Worm (Caenorhabditis elegans) whole organism, L2 larva: ENCODE results near the gene spat-1.
A peak's percentile ranks its signal among the peaks of the same experiment; 100 is the strongest.

ENCODE experiments used
- C34F6.9 ChIP-seq: fragments of 150-350 bp; optimal IDR thresholded peaks from 2 replicates; lab custom pipeline; 2014; ENCODE audit warnings: missing biosample characterization, missing genetic modification characterization
- ZK546.5 ChIP-seq: sonication (generic microtip); optimal IDR thresholded peaks from 2 replicates; lab custom pipeline; 2017; ENCODE audit warnings: missing biosample characterization, missing genetic modification characterization
- alr-1 ChIP-seq: fragments of 150-350 bp; optimal IDR thresholded peaks from 2 replicates; lab custom pipeline; 2014; ENCODE audit warnings: missing biosample characterization, missing genetic modification characterization
- aly-2 ChIP-seq: fragments of 150-350 bp; optimal IDR thresholded peaks from 2 replicates; lab custom pipeline; 2014; ENCODE audit warnings: missing biosample characterization, missing genetic modification characterization
- ama-1 ChIP-seq: fragments of 150-350 bp; optimal IDR thresholded peaks from 2 replicates; lab custom pipeline; 2018; ENCODE audit warnings: inconsistent platforms
- blmp-1 ChIP-seq: sonication (generic microtip); optimal IDR thresholded peaks from 2 replicates; lab custom pipeline; 2017; ENCODE audit warnings: missing genetic modification characterization, mild to moderate bottlenecking, missing compliant biosample characterization, antibody characterized with exemption, moderate library complexity; ENCODE audit not compliant: insufficient read depth
- ceh-16 ChIP-seq: fragments of 150-350 bp; optimal IDR thresholded peaks from 2 replicates; lab custom pipeline; 2014; ENCODE audit warnings: missing biosample characterization, missing genetic modification characterization
- crh-2 ChIP-seq: sonication (generic microtip); optimal IDR thresholded peaks from 2 replicates; lab custom pipeline; 2017; ENCODE audit warnings: missing biosample characterization, missing genetic modification characterization
- dmd-4 ChIP-seq: sonication (generic microtip); optimal IDR thresholded peaks from 2 replicates; lab custom pipeline; 2017; ENCODE audit warnings: missing biosample characterization, missing genetic modification characterization
- egl-27 ChIP-seq: sonication (generic microtip); optimal IDR thresholded peaks from 3 replicates; lab custom pipeline; 2017; ENCODE audit warnings: missing biosample characterization, missing genetic modification reagents, missing genetic modification characterization
- elt-1 ChIP-seq: fragments of 150-350 bp; optimal IDR thresholded peaks from 2 replicates; lab custom pipeline; 2014; ENCODE audit warnings: missing biosample characterization, missing genetic modification characterization
- elt-3 ChIP-seq: sonication (generic microtip); optimal IDR thresholded peaks from 2 replicates; lab custom pipeline; 2017; ENCODE audit warnings: missing biosample characterization, missing genetic modification characterization
- fos-1 ChIP-seq: fragments of 150-350 bp; optimal IDR thresholded peaks from 2 replicates; lab custom pipeline; 2014; ENCODE audit warnings: missing biosample characterization, missing genetic modification characterization
- gmeb-1 ChIP-seq: fragments of 150-350 bp; optimal IDR thresholded peaks from 2 replicates; lab custom pipeline; 2014; ENCODE audit warnings: missing biosample characterization, missing genetic modification characterization
- lin-11 ChIP-seq: fragments of 150-350 bp; sonication (generic microtip); optimal IDR thresholded peaks from 2 replicates; lab custom pipeline; 2014; ENCODE audit warnings: missing biosample characterization, missing genetic modification characterization, inconsistent platforms, mixed read lengths
- lin-13 ChIP-seq: fragments of 150-350 bp; optimal IDR thresholded peaks from 2 replicates; lab custom pipeline; 2014; ENCODE audit warnings: missing biosample characterization, missing genetic modification reagents, missing genetic modification characterization
- lin-39 ChIP-seq: fragments of 150-350 bp; optimal IDR thresholded peaks from 2 replicates; lab custom pipeline; 2014; ENCODE audit warnings: missing biosample characterization, missing genetic modification reagents, missing genetic modification characterization
- lsy-2 ChIP-seq, 2 experiments: fragments of 150-350 bp in 1 of 2; sonication (generic microtip) in 1 of 2; optimal IDR thresholded peaks; 2 replicates each; lab custom pipeline; 2014 to 2017; ENCODE audit warnings: missing biosample characterization in 2 of 2, missing genetic modification characterization in 2 of 2
- mab-5 ChIP-seq: fragments of 150-350 bp; optimal IDR thresholded peaks from 2 replicates; lab custom pipeline; 2014; ENCODE audit warnings: missing biosample characterization, missing genetic modification characterization
- mbf-1 ChIP-seq: sonication (generic microtip); optimal IDR thresholded peaks from 2 replicates; lab custom pipeline; 2017; ENCODE audit warnings: missing biosample characterization, missing genetic modification characterization
- mdl-1 ChIP-seq, 2 experiments: fragments of 150-350 bp in 1 of 2; sonication (generic microtip) in 1 of 2; optimal IDR thresholded peaks; 2 replicates each; lab custom pipeline; 2017; ENCODE audit warnings: missing biosample characterization in 2 of 2, missing genetic modification characterization in 2 of 2
- nhr-10 ChIP-seq: sonication (generic microtip); optimal IDR thresholded peaks from 2 replicates; lab custom pipeline; 2017; ENCODE audit warnings: missing biosample characterization, missing genetic modification characterization
- nhr-129 ChIP-seq: fragments of 150-350 bp; optimal IDR thresholded peaks from 2 replicates; lab custom pipeline; 2014; ENCODE audit warnings: missing biosample characterization, missing genetic modification characterization
- nhr-21 ChIP-seq: fragments of 150-350 bp; optimal IDR thresholded peaks from 2 replicates; lab custom pipeline; 2014; ENCODE audit warnings: missing biosample characterization, missing genetic modification characterization
- nhr-23 ChIP-seq: fragments of 150-350 bp; optimal IDR thresholded peaks from 2 replicates; lab custom pipeline; 2014; ENCODE audit warnings: missing biosample characterization, missing genetic modification reagents, missing genetic modification characterization
- nhr-237 ChIP-seq: fragments of 150-350 bp; optimal IDR thresholded peaks from 2 replicates; lab custom pipeline; 2014; ENCODE audit warnings: missing biosample characterization, missing genetic modification characterization
- nhr-25 ChIP-seq: fragments of 150-350 bp; sonication (generic microtip); optimal IDR thresholded peaks from 3 replicates; lab custom pipeline; 2014; ENCODE audit warnings: missing biosample characterization, missing genetic modification characterization
- nhr-77 ChIP-seq: fragments of 150-350 bp; optimal IDR thresholded peaks from 2 replicates; lab custom pipeline; 2014; ENCODE audit warnings: missing biosample characterization, missing genetic modification characterization
- peb-1 ChIP-seq: fragments of 150-350 bp; optimal IDR thresholded peaks from 2 replicates; lab custom pipeline; 2014; ENCODE audit warnings: missing biosample characterization, missing genetic modification characterization
- sem-4 ChIP-seq: fragments of 150-350 bp; optimal IDR thresholded peaks from 2 replicates; lab custom pipeline; 2014; ENCODE audit warnings: missing biosample characterization, missing genetic modification reagents, missing genetic modification characterization
- skn-1 ChIP-seq: sonication (generic microtip); optimal IDR thresholded peaks from 2 replicates; lab custom pipeline; 2017; ENCODE audit warnings: missing biosample characterization, missing genetic modification characterization
- sma-9 ChIP-seq, 2 experiments: fragments of 150-350 bp in 1 of 2; sonication (generic microtip) in 1 of 2; optimal IDR thresholded peaks; 2 replicates each; lab custom pipeline; 2014 to 2016; ENCODE audit warnings: missing genetic modification characterization in 2 of 2, mild to moderate bottlenecking in 1 of 2, missing biosample characterization in 1 of 2, missing compliant biosample characterization in 1 of 2, missing genetic modification reagents in 1 of 2, moderate library complexity in 1 of 2
- snpc-4 ChIP-seq: fragments of 150-350 bp; optimal IDR thresholded peaks from 2 replicates; lab custom pipeline; 2014; ENCODE audit warnings: missing biosample characterization, missing genetic modification characterization
- unc-39 ChIP-seq: fragments of 150-350 bp; optimal IDR thresholded peaks from 2 replicates; lab custom pipeline; 2014; ENCODE audit warnings: missing biosample characterization, missing genetic modification characterization
- unc-55 ChIP-seq: fragments of 150-350 bp; sonication (generic microtip); optimal IDR thresholded peaks from 3 replicates; lab custom pipeline; 2014; ENCODE audit warnings: missing biosample characterization, missing genetic modification reagents, missing genetic modification characterization
- unc-62 ChIP-seq: fragments of 150-350 bp; optimal IDR thresholded peaks from 2 replicates; lab custom pipeline; 2014; ENCODE audit warnings: missing biosample characterization, missing genetic modification reagents, missing genetic modification characterization
- zag-1 ChIP-seq: fragments of 150-350 bp; optimal IDR thresholded peaks from 2 replicates; lab custom pipeline; 2014; ENCODE audit warnings: missing biosample characterization, missing genetic modification characterization
- ztf-1 ChIP-seq: fragments of 200-800 bp; sonication (Bioruptor generic); conservative IDR thresholded peaks from 2 replicates; pipeline ENCODE4 v1.3.6; 2022; ENCODE audit warnings: missing genetic modification characterization, missing compliant biosample characterization
- ztf-11 ChIP-seq: sonication (generic microtip); optimal IDR thresholded peaks from 2 replicates; lab custom pipeline; 2017; ENCODE audit warnings: missing biosample characterization, missing genetic modification characterization
- ztf-4 ChIP-seq: fragments of 150-350 bp; optimal IDR thresholded peaks from 2 replicates; lab custom pipeline; 2014; ENCODE audit warnings: missing biosample characterization, missing genetic modification characterization

Gene spat-1

DNA sequence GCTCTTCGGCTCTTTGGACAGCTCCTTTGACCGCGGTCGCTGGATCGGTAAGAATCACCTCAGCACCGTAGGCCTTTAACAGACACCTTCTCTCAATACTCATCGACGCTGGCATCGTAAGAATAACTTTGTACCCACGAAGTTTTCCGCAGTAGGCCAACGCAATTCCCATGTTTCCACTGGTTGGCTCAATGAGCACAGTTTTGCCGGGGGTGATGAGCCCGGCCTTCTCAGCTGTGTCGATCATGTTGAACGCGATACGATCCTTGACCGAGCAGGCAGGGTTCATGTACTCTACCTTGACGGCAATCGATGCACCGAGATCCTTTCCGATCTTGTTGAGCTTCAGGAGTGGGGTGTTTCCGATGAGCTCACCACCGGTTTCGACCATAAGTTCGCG is 34.5 kb upstream of the spat-1 start:
- TF ChIP-seq nhr-77, result no peak

DNA sequence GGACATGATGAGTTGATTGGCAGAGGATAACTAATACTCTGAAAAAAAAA is 34.3 kb upstream of the spat-1 start, which contains the start of gene cysl-2:
cysl-2 (minus strand) TSS at position 38 of the 50 bp plus-strand sequence.
- TF ChIP-seq ama-1 (lab: Kevin White, UChicago), result peak; percentile 61
- TF ChIP-seq nhr-77, result no peak
- TF ChIP-seq skn-1, result no peak
- TF ChIP-seq unc-39 (tag; lab: Kevin White, UChicago), result no peak

DNA sequence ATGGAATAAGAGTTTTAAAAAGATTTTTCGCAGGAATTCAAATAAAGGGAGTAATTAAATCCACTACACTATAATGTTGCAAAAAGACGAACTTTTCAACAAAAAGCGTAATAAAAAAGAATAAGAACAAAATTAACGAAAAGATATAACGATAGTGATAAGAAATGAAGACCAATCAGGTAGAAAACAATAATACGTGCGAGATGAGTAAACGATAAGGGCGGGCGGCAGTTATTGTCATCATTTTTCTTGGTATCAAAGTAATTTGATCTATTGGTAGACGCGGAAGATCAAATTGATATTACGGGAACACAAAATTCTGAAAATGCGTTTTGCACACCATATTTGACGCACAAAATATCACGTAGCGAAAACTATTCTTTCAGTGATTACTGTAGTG is 34.1 kb upstream of the spat-1 start:
- TF ChIP-seq unc-55 (no peak), ztf-11 (tag; lab: Kevin White, UChicago) (no peak), lin-13 (GFP tag; lab: Kevin White, UChicago) (no peak), alr-1 (tag; lab: Kevin White, UChicago) (no peak), ZK546.5 (tag; lab: Kevin White, UChicago) (no peak), sma-9 (GFP tag; optimal IDR thresholded peaks at IDR 0.05; lab: Kevin White, UChicago) (peak; percentile 30), sma-9 (tag; optimal IDR thresholded peaks at IDR 0.05; lab: Kevin White, UChicago) (no peak), peb-1 (tag; lab: Kevin White, UChicago) (no peak), crh-2 (tag; lab: Kevin White, UChicago) (no peak), lin-11 (tag; lab: Kevin White, UChicago) (no peak), lsy-2 (tag; optimal IDR thresholded peaks at IDR 0.05; lab: Kevin White, UChicago) (no peak), sem-4 (tag; lab: Kevin White, UChicago) (no peak), aly-2 (tag; lab: Kevin White, UChicago) (no peak), C34F6.9 (tag; lab: Kevin White, UChicago) (no peak), skn-1 (peak; percentile 92), gmeb-1 (tag; lab: Kevin White, UChicago) (no peak), zag-1 (no peak), nhr-237 (tag; lab: Kevin White, UChicago) (no peak), snpc-4 (tag; lab: Kevin White, UChicago) (no peak), blmp-1 (tag; lab: Kevin White, UChicago) (peak; percentile 12), fos-1 (tag; lab: Kevin White, UChicago) (peak; percentile 55), unc-62 (GFP tag; lab: Kevin White, UChicago) (no peak)
- TF ChIP-seq, all 48 proteins: peak for 4

DNA sequence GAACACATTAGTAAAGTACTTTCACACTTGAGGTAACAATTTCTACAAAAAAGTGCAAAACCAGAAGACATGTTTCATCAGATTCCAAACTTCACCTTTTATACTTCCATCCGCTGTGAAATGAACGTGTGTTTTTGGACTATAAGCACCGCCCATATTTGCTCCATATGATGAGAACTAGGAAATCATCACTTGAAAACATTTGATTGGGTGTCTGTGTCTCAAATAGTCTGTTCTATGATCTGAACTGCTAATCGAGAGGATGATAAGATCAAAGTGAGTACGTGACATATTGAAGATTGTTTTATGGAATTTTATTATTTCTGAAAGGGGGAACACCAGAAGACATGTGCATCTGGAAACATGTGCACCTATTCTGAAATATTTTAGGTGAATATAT is 33.2 kb upstream of the spat-1 start:
- TF ChIP-seq elt-3 (tag; lab: Kevin White, UChicago) (no peak), ztf-4 (tag; lab: Kevin White, UChicago) (no peak), crh-2 (tag; lab: Kevin White, UChicago) (peak; percentile 42), lsy-2 (tag; optimal IDR thresholded peaks at IDR 0.05; lab: Kevin White, UChicago) (no peak), unc-39 (tag; lab: Kevin White, UChicago) (no peak), snpc-4 (tag; lab: Kevin White, UChicago) (no peak), nhr-77 (peak; percentile 35), skn-1 (no peak), egl-27 (tag; lab: Kevin White, UChicago) (no peak), nhr-10 (no peak), gmeb-1 (tag; lab: Kevin White, UChicago) (no peak), dmd-4 (tag; lab: Kevin White, UChicago) (no peak), ZK546.5 (tag; lab: Kevin White, UChicago) (no peak), sma-9 (GFP tag; optimal IDR thresholded peaks at IDR 0.05; lab: Kevin White, UChicago) (peak; percentile 87), sma-9 (tag; optimal IDR thresholded peaks at IDR 0.05; lab: Kevin White, UChicago) (no peak), ztf-1 (GFP tag; lab: Robert Waterston, UW) (no peak), peb-1 (tag; lab: Kevin White, UChicago) (no peak), unc-55 (no peak), mdl-1 (tag; optimal IDR thresholded peaks at IDR 0.05; lab: Kevin White, UChicago) (no peak), nhr-21 (tag; lab: Kevin White, UChicago) (peak; percentile 55), lin-39 (tag; lab: Kevin White, UChicago) (no peak), mab-5 (tag; lab: Kevin White, UChicago) (no peak), nhr-23 (tag; lab: Kevin White, UChicago) (no peak), elt-1 (tag; lab: Kevin White, UChicago) (no peak), zag-1 (no peak), ama-1 (lab: Kevin White, UChicago) (no peak), aly-2 (tag; lab: Kevin White, UChicago) (no peak), ceh-16 (tag; lab: Kevin White, UChicago) (no peak), nhr-25 (tag; lab: Kevin White, UChicago) (peak; percentile 12), sem-4 (tag; lab: Kevin White, UChicago) (no peak), nhr-129 (peak; percentile 43), C34F6.9 (tag; lab: Kevin White, UChicago) (no peak), blmp-1 (tag; lab: Kevin White, UChicago) (peak; percentile 54), mbf-1 (tag; lab: Kevin White, UChicago) (no peak), fos-1 (tag; lab: Kevin White, UChicago) (peak; percentile 1)
- TF ChIP-seq, all 48 proteins: peak for 8
